Worm (Caenorhabditis elegans): ENCODE data around the gene spon-1.
A peak's percentile ranks its signal among the peaks of the same experiment; 100 is the strongest.

- TF ChIP-seq elt-1 (tag; optimal IDR thresholded peaks at IDR 0.05) (no peak), ztf-4 (tag; optimal IDR thresholded peaks at IDR 0.05) (no peak), unc-39 (tag; optimal IDR thresholded peaks at IDR 0.05) (no peak), R02D3.7 (tag; optimal IDR thresholded peaks at IDR 0.05) (no peak), skn-1 (tag; optimal IDR thresholded peaks at IDR 0.05) (no peak), fos-1 (tag; optimal IDR thresholded peaks at IDR 0.05) (peak; percentile 81), snpc-4 (tag; optimal IDR thresholded peaks at IDR 0.05) (no peak), aly-2 (tag; optimal IDR thresholded peaks at IDR 0.05) (no peak), mdl-1 (tag; optimal IDR thresholded peaks at IDR 0.05) (no peak), lin-13 (GFP tag; optimal IDR thresholded peaks at IDR 0.05) (no peak), elt-3 (tag; optimal IDR thresholded peaks at IDR 0.05) (no peak), nhr-237 (tag; optimal IDR thresholded peaks at IDR 0.05) (no peak), ama-1 (optimal IDR thresholded peaks at IDR 0.05) (no peak)
Measured at ce11 chrII:7166768-7167167, 50.4 kb downstream of the spon-1 start.
